Worm (Caenorhabditis elegans): ENCODE data around the gene sma-10.

ce11 chrIV:290387-290786, 16.2 kb downstream of the sma-10 start:
- no peak for TF ChIP-seq pqm-1 (tag; optimal IDR thresholded peaks at IDR 0.05)
- no peak for TF ChIP-seq snpc-4 (tag; optimal IDR thresholded peaks at IDR 0.05)
- no peak for TF ChIP-seq ZK546.5 (tag; optimal IDR thresholded peaks at IDR 0.05)
